Worm (Caenorhabditis elegans): ENCODE data around the gene irld-65.
A peak's percentile ranks its signal among the peaks of the same experiment; 100 is the strongest.

Gene irld-65

DNA sequence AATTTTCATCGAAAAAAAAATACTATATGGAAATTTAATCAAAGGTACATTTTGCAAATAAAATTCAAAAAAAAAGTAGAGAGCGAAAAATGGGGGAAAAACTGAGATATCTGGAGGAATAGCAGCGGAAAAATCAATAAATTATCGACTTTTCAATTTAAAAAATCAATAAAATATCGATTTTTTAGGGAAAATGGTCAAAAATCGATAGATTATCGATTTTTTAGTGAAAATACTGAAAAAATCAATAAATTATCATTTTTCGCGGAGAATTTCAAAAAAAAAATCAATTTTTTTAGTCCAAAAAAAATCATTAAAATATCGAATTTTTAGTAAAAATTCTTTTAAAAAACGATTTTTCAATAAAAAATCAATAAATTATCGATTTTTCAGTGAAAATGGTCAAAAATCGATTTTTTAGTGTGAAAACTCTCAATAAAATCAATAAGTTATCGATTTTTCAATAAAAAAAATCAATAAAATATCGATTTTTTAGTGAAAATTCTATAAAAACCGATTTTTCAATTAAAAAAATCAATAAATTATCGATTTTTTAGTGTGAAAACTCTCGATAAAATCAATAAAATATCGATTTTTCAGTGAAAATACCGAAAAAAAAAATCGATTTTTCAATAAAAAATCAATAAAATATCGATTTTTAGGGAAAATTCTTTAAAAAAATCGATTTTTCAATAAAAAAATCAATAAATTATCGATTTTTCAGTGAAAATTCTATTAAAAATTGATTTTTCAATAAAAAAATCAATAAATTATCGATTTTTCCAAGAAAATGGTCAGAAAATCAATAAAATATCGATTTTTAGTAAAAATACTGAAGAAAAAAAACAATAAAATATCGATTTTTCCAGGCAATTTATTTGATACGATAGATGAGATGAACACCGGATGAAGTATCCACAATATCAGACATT is 52.0 kb downstream of the irld-65 start:
- peak; percentile 89 for TF ChIP-seq ceh-28 (tag; optimal IDR thresholded peaks at IDR 0.05)
- TF ChIP-seq lir-3 (tag; optimal IDR thresholded peaks at IDR 0.05): no peak

DNA sequence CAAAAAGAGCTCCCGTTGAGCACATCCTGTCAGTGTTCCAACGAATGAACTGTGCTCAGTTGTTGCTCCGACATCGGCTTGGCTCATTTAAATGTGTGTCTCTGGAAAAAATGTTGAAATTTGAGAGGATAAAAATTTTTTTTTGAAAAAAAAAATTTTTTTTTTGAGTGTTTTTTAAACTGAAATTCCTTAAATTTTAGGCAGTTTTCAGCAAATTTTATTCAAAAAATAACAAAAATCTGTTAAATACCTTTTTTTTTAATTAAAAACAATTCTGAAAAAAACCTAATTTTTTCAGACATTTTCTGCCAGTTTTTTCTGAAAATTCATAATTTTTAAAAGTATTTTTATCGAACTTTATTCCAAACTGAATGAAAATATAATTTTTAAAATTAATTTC is 52.9 kb downstream of the irld-65 start, which contains the start of gene pigw-1:
Gene pigw-1, minus strand, starts transcription at position 101 of the 400 bp plus-strand sequence.
- TF ChIP-seq spr-3 (GFP tag; optimal IDR thresholded peaks at IDR 0.05) (no peak), lin-39 (tag; optimal IDR thresholded peaks at IDR 0.05) (no peak), fos-1 (tag; optimal IDR thresholded peaks at IDR 0.05) (no peak), skn-1 (tag; optimal IDR thresholded peaks at IDR 0.05) (no peak), F10B5.3 (tag; optimal IDR thresholded peaks at IDR 0.05) (no peak), dmd-9 (GFP tag; IDR thresholded peaks at IDR 0.05) (no peak), nhr-28 (tag; optimal IDR thresholded peaks at IDR 0.05) (no peak), lin-38 (GFP tag; IDR thresholded peaks at IDR 0.05) (no peak), T20F7.1 (GFP tag; optimal IDR thresholded peaks at IDR 0.05) (no peak), ztf-11 (tag; optimal IDR thresholded peaks at IDR 0.05) (no peak), F49E8.2 (tag; optimal IDR thresholded peaks at IDR 0.05; ENCODE audit: borderline replicate concordance) (no peak), daf-16 (GFP tag; optimal IDR thresholded peaks at IDR 0.05) (no peak), daf-16 (tag; optimal IDR thresholded peaks at IDR 0.05) (no peak), nhr-42 (GFP tag; IDR thresholded peaks at IDR 0.05) (no peak), nhr-237 (tag; optimal IDR thresholded peaks at IDR 0.05) (no peak), nhr-77 (tag; optimal IDR thresholded peaks at IDR 0.05) (no peak), mxl-2 (GFP tag; conservative IDR thresholded peaks at IDR 0.05) (no peak), arid-1 (GFP tag; conservative IDR thresholded peaks at IDR 0.05) (no peak), madf-5 (GFP tag; IDR thresholded peaks at IDR 0.05) (no peak), ceh-44 (GFP tag; IDR thresholded peaks at IDR 0.05) (no peak)
